Worm (Caenorhabditis elegans): ENCODE data around the gene pmp-1.

DNA sequence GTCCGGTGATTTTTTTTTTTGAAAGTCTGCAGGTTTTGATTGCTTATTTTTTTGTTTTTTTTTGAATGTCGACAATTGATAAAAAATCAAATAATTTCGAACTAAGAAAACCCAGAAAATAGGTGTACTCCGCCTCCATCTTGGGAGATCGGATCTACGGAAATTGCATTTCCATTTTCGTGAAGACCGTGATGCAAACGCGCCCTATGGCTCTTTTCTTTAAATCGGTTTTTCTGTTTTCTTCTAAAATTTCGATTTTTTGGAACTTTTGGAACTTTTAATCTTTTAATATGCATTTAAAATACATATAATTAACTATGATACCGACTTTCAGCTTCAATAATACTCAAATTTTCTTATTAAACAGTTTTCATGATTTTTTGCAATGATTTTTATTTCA is 41.5 kb downstream of the pmp-1 start:
- TF ChIP-seq hlh-15 (tag; optimal IDR thresholded peaks at IDR 0.05) (no peak), lin-11 (tag; optimal IDR thresholded peaks at IDR 0.05) (no peak), hlh-8 (tag; optimal IDR thresholded peaks at IDR 0.05) (no peak), ceh-6 (GFP tag; optimal IDR thresholded peaks at IDR 0.05) (no peak), ceh-31 (tag; optimal IDR thresholded peaks at IDR 0.05) (no peak), tbx-2 (tag; optimal IDR thresholded peaks at IDR 0.05) (no peak), ceh-30 (tag; optimal IDR thresholded peaks at IDR 0.05) (no peak), ttx-3 (tag; optimal IDR thresholded peaks at IDR 0.05) (no peak), T23F11.4 (GFP tag; optimal IDR thresholded peaks at IDR 0.05) (no peak)
